Fruit fly (Drosophila melanogaster) whole organism, embryonic: ENCODE measurements around the gene CIA30.

Experiments used
- Antp ChIP-seq: fragments of 200-800 bp; sonication (Bioruptor generic); optimal IDR thresholded peaks from 3 replicates; lab custom pipeline; 2016; ENCODE audit warnings: missing biosample characterization, missing genetic modification characterization
- CG10979 ChIP-seq: fragments of 200-800 bp; sonication (Bioruptor generic); optimal IDR thresholded peaks from 2 replicates; lab custom pipeline; 2018; ENCODE audit warnings: missing biosample characterization, mild to moderate bottlenecking, missing genetic modification characterization, moderate library complexity
- CG12155 ChIP-seq: fragments of 200-800 bp; sonication (Bioruptor generic); optimal IDR thresholded peaks from 3 replicates; lab custom pipeline; 2016; ENCODE audit warnings: missing biosample characterization, missing genetic modification characterization
- CG13287 ChIP-seq: fragments of 200-800 bp; sonication (Bioruptor generic); IDR thresholded peaks from 2 replicates; pipeline ENCODE4 v1.3.6; 2022; ENCODE audit warnings: missing biosample characterization, missing genetic modification characterization; ENCODE audit not compliant: partially characterized antibody
- CG13296 ChIP-seq: fragments of 200-800 bp; sonication (Bioruptor generic); optimal IDR thresholded peaks from 3 replicates; lab custom pipeline; 2018; ENCODE audit warnings: missing biosample characterization, mild to moderate bottlenecking, missing genetic modification characterization
- CG14441 ChIP-seq: fragments of 200-800 bp; sonication (Bioruptor generic); IDR thresholded peaks from 2 replicates; pipeline ENCODE4 v1.3.6; 2022; ENCODE audit warnings: missing biosample characterization, missing genetic modification characterization
- CG14965 ChIP-seq: fragments of 200-800 bp; sonication (Bioruptor generic); optimal IDR thresholded peaks from 2 replicates; lab custom pipeline; 2016; ENCODE audit warnings: missing biosample characterization, missing genetic modification characterization, borderline replicate concordance
- CG17186 ChIP-seq: fragments of 200-800 bp; sonication (Bioruptor generic); optimal IDR thresholded peaks from 3 replicates; lab custom pipeline; 2017; ENCODE audit warnings: missing biosample characterization, missing genetic modification reagents, missing genetic modification characterization
- CG18262 ChIP-seq: fragments of 200-800 bp; optimal IDR thresholded peaks from 3 replicates; lab custom pipeline; 2019; ENCODE audit warnings: missing biosample characterization, mild to moderate bottlenecking, missing genetic modification characterization, moderate library complexity
- CG2120 ChIP-seq: fragments of 200-800 bp; sonication (Bioruptor generic); optimal IDR thresholded peaks from 3 replicates; lab custom pipeline; 2016; ENCODE audit warnings: missing biosample characterization, missing genetic modification characterization
- CG2889 ChIP-seq: fragments of 200-800 bp; sonication (Bioruptor generic); IDR thresholded peaks from 3 replicates; pipeline ENCODE4 v1.3.6; 2022; ENCODE audit warnings: missing biosample characterization, missing genetic modification characterization
- CG31388 ChIP-seq: fragments of 200-800 bp; sonication (Bioruptor generic); optimal IDR thresholded peaks from 2 replicates; lab custom pipeline; 2016; ENCODE audit warnings: missing biosample characterization, missing genetic modification characterization
- CG33213 ChIP-seq: fragments of 200-800 bp; sonication (Bioruptor generic); optimal IDR thresholded peaks from 3 replicates; lab custom pipeline; 2016; ENCODE audit warnings: missing biosample characterization, missing genetic modification characterization
- CG43689 ChIP-seq: fragments of 200-800 bp; sonication (Bioruptor generic); IDR thresholded peaks from 2 replicates; pipeline ENCODE4 v1.3.6; 2022; ENCODE audit warnings: missing biosample characterization, missing genetic modification characterization
- CG7271 ChIP-seq: fragments of 200-800 bp; sonication (Bioruptor generic); optimal IDR thresholded peaks from 2 replicates; lab custom pipeline; 2018; ENCODE audit warnings: missing biosample characterization, mild to moderate bottlenecking, missing genetic modification characterization, moderate library complexity
- CG7357 ChIP-seq: fragments of 200-800 bp; sonication (Bioruptor generic); IDR thresholded peaks from 3 replicates; pipeline ENCODE4 v1.3.6; 2022; ENCODE audit warnings: missing biosample characterization, missing genetic modification characterization
- CG8290 ChIP-seq, 3 experiments: fragments of 200-800 bp; sonication (Bioruptor generic); optimal IDR thresholded peaks; 2 replicates each; lab custom pipeline; 2016 to 2019; ENCODE audit warnings: missing biosample characterization in 3 of 3, missing genetic modification characterization in 3 of 3, mild to moderate bottlenecking in 2 of 3, moderate library complexity in 1 of 3
- CkIIα-i1 ChIP-seq: fragments of 200-800 bp; sonication (Bioruptor generic); IDR thresholded peaks from 2 replicates; pipeline ENCODE4 v1.3.6; 2022; ENCODE audit warnings: missing biosample characterization, missing genetic modification characterization
- D19A ChIP-seq: fragments of 200-800 bp; optimal IDR thresholded peaks from 3 replicates; lab custom pipeline; 2019; ENCODE audit warnings: missing biosample characterization, mild to moderate bottlenecking, missing genetic modification characterization, moderate library complexity
- Dip3 ChIP-seq: fragments of 200-800 bp; sonication (Bioruptor generic); optimal IDR thresholded peaks from 3 replicates; lab custom pipeline; 2016; ENCODE audit warnings: missing biosample characterization, missing genetic modification characterization
- Eip74EF ChIP-seq, 2 experiments: fragments of 200-800 bp in 1 of 2; fragments of >200 bp in 1 of 2; sonication (Bioruptor generic) in 1 of 2; optimal IDR thresholded peaks; 2 replicates each; lab custom pipeline; 2017 to 2019; ENCODE audit warnings: missing biosample characterization in 2 of 2, missing genetic modification characterization in 2 of 2, mild to moderate bottlenecking in 1 of 2, moderate library complexity in 1 of 2
- Ets97D ChIP-seq: fragments of 200-800 bp; sonication (Bioruptor generic); optimal IDR thresholded peaks from 3 replicates; lab custom pipeline; 2016; ENCODE audit warnings: missing biosample characterization, missing genetic modification characterization
- MBD-R2 ChIP-seq: fragments of 200-800 bp; sonication (Bioruptor generic); IDR thresholded peaks from 2 replicates; pipeline ENCODE4 v1.3.6; 2022; ENCODE audit warnings: missing biosample characterization, missing genetic modification characterization
- Mad ChIP-seq: fragments of 200-800 bp; sonication (Bioruptor generic); optimal IDR thresholded peaks from 2 replicates; lab custom pipeline; 2016; ENCODE audit warnings: missing biosample characterization, missing genetic modification characterization
- Nf-YC ChIP-seq: fragments of 200-800 bp; optimal IDR thresholded peaks from 3 replicates; lab custom pipeline; 2019; ENCODE audit warnings: missing biosample characterization, mild to moderate bottlenecking, missing genetic modification characterization, moderate library complexity
- NfI ChIP-seq: fragments of 200-800 bp; sonication (Bioruptor generic); optimal IDR thresholded peaks from 3 replicates; lab custom pipeline; 2018; ENCODE audit warnings: missing biosample characterization, mild to moderate bottlenecking, missing genetic modification characterization, moderate library complexity
- Stat92E ChIP-seq, 3 experiments: fragments of >200 bp in 2 of 3; fragments of 200-800 bp in 1 of 3; sonication (Bioruptor generic) in 1 of 3; optimal IDR thresholded peaks; 2 replicates each; lab custom pipeline; 2017 to 2019; ENCODE audit warnings: missing biosample characterization in 3 of 3, missing genetic modification characterization in 3 of 3, mild to moderate bottlenecking in 1 of 3, moderate library complexity in 1 of 3
- cad ChIP-seq: fragments of >200 bp; optimal IDR thresholded peaks from 2 replicates; lab custom pipeline; 2017; ENCODE audit warnings: missing biosample characterization, missing genetic modification characterization
- cas ChIP-seq: fragments of 200-800 bp; sonication (Bioruptor generic); IDR thresholded peaks from 2 replicates; pipeline ENCODE4 v1.3.6; 2022; ENCODE audit warnings: missing biosample characterization, missing genetic modification characterization
- cg ChIP-seq: fragments of 200-800 bp; sonication (Bioruptor generic); optimal IDR thresholded peaks from 3 replicates; lab custom pipeline; 2019; ENCODE audit warnings: missing biosample characterization, mild to moderate bottlenecking, missing genetic modification characterization, moderate library complexity
- chm ChIP-seq: fragments of 200-800 bp; sonication (Bioruptor generic); IDR thresholded peaks from 2 replicates; pipeline ENCODE4 v1.3.6; 2022; ENCODE audit warnings: missing biosample characterization, missing genetic modification characterization
- dmrt99B ChIP-seq: fragments of 200-800 bp; sonication (Bioruptor generic); optimal IDR thresholded peaks from 2 replicates; lab custom pipeline; 2018; ENCODE audit warnings: missing biosample characterization, mild to moderate bottlenecking, missing genetic modification characterization, moderate library complexity
- dpn ChIP-seq, 2 experiments: fragments of 200-800 bp; sonication (Bioruptor generic); optimal IDR thresholded peaks; 3 replicates each; lab custom pipeline; 2016; ENCODE audit warnings: missing biosample characterization in 2 of 2, missing genetic modification characterization in 2 of 2
- emc ChIP-seq: fragments of 200-800 bp; sonication (Bioruptor generic); optimal IDR thresholded peaks from 2 replicates; lab custom pipeline; 2016; ENCODE audit warnings: missing biosample characterization, missing genetic modification characterization
- ems ChIP-seq: fragments of 200-800 bp; sonication (Bioruptor generic); optimal IDR thresholded peaks from 3 replicates; lab custom pipeline; 2016; ENCODE audit warnings: missing biosample characterization, missing genetic modification characterization
- grau ChIP-seq: fragments of 200-800 bp; optimal IDR thresholded peaks from 3 replicates; lab custom pipeline; 2019; ENCODE audit warnings: missing biosample characterization, mild to moderate bottlenecking, missing genetic modification characterization, moderate library complexity
- knrl ChIP-seq: fragments of 200-800 bp; sonication (Bioruptor generic); IDR thresholded peaks from 3 replicates; pipeline ENCODE4 v1.3.6; 2022; ENCODE audit warnings: missing biosample characterization, missing genetic modification characterization; ENCODE audit not compliant: partially characterized antibody
- nerfin-2 ChIP-seq: fragments of 200-800 bp; sonication (Bioruptor generic); IDR thresholded peaks from 2 replicates; pipeline ENCODE4 v1.3.6; 2022; ENCODE audit warnings: missing biosample characterization, missing genetic modification characterization; ENCODE audit not compliant: partially characterized antibody
- nmo ChIP-seq: fragments of 200-800 bp; sonication (Bioruptor generic); optimal IDR thresholded peaks from 2 replicates; lab custom pipeline; 2018; ENCODE audit warnings: missing biosample characterization, mild to moderate bottlenecking, missing genetic modification characterization, moderate library complexity
- phol ChIP-seq: fragments of 200-800 bp; sonication (Bioruptor generic); optimal IDR thresholded peaks from 3 replicates; lab custom pipeline; 2018; ENCODE audit warnings: missing biosample characterization, mild to moderate bottlenecking, missing genetic modification characterization, moderate library complexity
- psq ChIP-seq: fragments of 200-800 bp; sonication (Bioruptor generic); optimal IDR thresholded peaks from 2 replicates; lab custom pipeline; 2017; ENCODE audit warnings: missing biosample characterization, missing genetic modification characterization
- rib ChIP-seq: fragments of 200-800 bp; sonication (Bioruptor generic); IDR thresholded peaks from 2 replicates; pipeline ENCODE4 v1.3.6; 2022; ENCODE audit warnings: missing biosample characterization, missing genetic modification characterization
- sc ChIP-seq, 3 experiments: fragments of >200 bp in 2 of 3; fragments of 200-800 bp in 1 of 3; sonication (Bioruptor generic) in 1 of 3; optimal IDR thresholded peaks; 2 replicates in 2 of 3; 3 replicates in 1 of 3; lab custom pipeline; 2017; ENCODE audit warnings: mild to moderate bottlenecking in 1 of 3, missing biosample characterization in 1 of 3, missing genetic modification characterization in 1 of 3, missing genetic modification reagents in 1 of 3
- sens ChIP-seq: fragments of 200-800 bp; sonication (Bioruptor generic); peaks from one replicate; lab custom pipeline; 2016; ENCODE audit warnings: missing biosample characterization, missing genetic modification characterization
- seq ChIP-seq: fragments of 200-800 bp; sonication (Bioruptor generic); IDR thresholded peaks from 2 replicates; pipeline ENCODE4 v1.3.6; 2022; ENCODE audit warnings: missing biosample characterization, missing genetic modification characterization
- slp2 ChIP-seq: fragments of 200-800 bp; sonication (Bioruptor generic); optimal IDR thresholded peaks from 2 replicates; lab custom pipeline; 2016; ENCODE audit warnings: missing biosample characterization, missing genetic modification characterization
- tgo ChIP-seq: fragments of 200-800 bp; sonication (Bioruptor generic); IDR thresholded peaks from 3 replicates; pipeline ENCODE4 v1.3.6; 2022; ENCODE audit warnings: missing biosample characterization, missing genetic modification characterization
- tio ChIP-seq: fragments of 200-800 bp; sonication (Bioruptor generic); optimal IDR thresholded peaks from 2 replicates; lab custom pipeline; 2017; ENCODE audit warnings: missing biosample characterization, missing genetic modification characterization, inconsistent platforms
- vfl ChIP-seq: fragments of 200-800 bp; sonication (Bioruptor generic); optimal IDR thresholded peaks from 2 replicates; lab custom pipeline; 2016; ENCODE audit warnings: missing biosample characterization, missing genetic modification characterization
- zf30C ChIP-seq: fragments of 200-800 bp; sonication (Bioruptor generic); optimal IDR thresholded peaks from 3 replicates; lab custom pipeline; 2018; ENCODE audit warnings: missing biosample characterization, mild to moderate bottlenecking, missing genetic modification characterization

Gene CIA30

dm6 chr3R:29690539-29690852, 46.3 kb upstream of the CIA30 start (continued):
- peak; percentile 53 for TF ChIP-seq zf30C (GFP tag; lab: Kevin White, UChicago)
- TF ChIP-seq rib (GFP tag; lab: Robert Waterston, UW) = no peak
- TF ChIP-seq CG14965 = no peak
- TF ChIP-seq ems = no peak
- TF ChIP-seq Eip74EF (GFP tag; optimal IDR thresholded peaks at IDR 0.05; lab: Kevin White, UChicago) = peak in 1 of 2 experiments; percentile 12
- no peak for TF ChIP-seq CG8290 (GFP tag; optimal IDR thresholded peaks at IDR 0.05; lab: Kevin White, UChicago)
- no peak for TF ChIP-seq CG8290 (tag; optimal IDR thresholded peaks at IDR 0.05; lab: Kevin White, UChicago)
- peak; percentile 56 for TF ChIP-seq CG18262 (tag; lab: Kevin White, UChicago)
- TF ChIP-seq Ets97D (GFP tag; lab: Kevin White, UChicago) = no peak
- peak in 1 of 2 experiments; percentile 21 for TF ChIP-seq dpn (GFP tag; optimal IDR thresholded peaks at IDR 0.05; lab: Kevin White, UChicago)
- peak; percentile 61 for TF ChIP-seq phol (tag; lab: Kevin White, UChicago)
- TF ChIP-seq nmo = peak; percentile 60
- TF ChIP-seq tio (GFP tag; lab: Kevin White, UChicago) = no peak
- TF ChIP-seq CG14441 (GFP tag; lab: Robert Waterston, UW) = no peak
- TF ChIP-seq tgo (GFP tag; lab: Robert Waterston, UW) = peak; percentile 19; the same call in 1 of the 3 replicates
- peak; percentile 81 for TF ChIP-seq dmrt99B (tag; lab: Kevin White, UChicago)
- TF ChIP-seq chm (GFP tag; lab: Robert Waterston, UW) = no peak
- TF ChIP-seq CG10979 (tag; lab: Kevin White, UChicago) = peak; percentile 68
- TF ChIP-seq CG7271 (tag; lab: Kevin White, UChicago) = no peak
- no peak for TF ChIP-seq cas (GFP tag; lab: Robert Waterston, UW)
- no peak for TF ChIP-seq nerfin-2
- 0 out of 3 replicates have a peak, but pooled peaks have one; percentile 18 for TF ChIP-seq CG7357 (GFP tag; lab: Robert Waterston, UW)
- no peak for TF ChIP-seq cg
- no peak for TF ChIP-seq emc
- TF ChIP-seq NfI (GFP tag; lab: Kevin White, UChicago) = peak; percentile 7
- TF ChIP-seq CG12155 (GFP tag; lab: Kevin White, UChicago) = no peak
- no peak for TF ChIP-seq CkIIα-i1 (GFP tag; lab: Robert Waterston, UW)
- TF ChIP-seq D19A (tag; lab: Kevin White, UChicago) = no peak
- TF ChIP-seq CG13296 (GFP tag; lab: Kevin White, UChicago) = no peak
- no peak for TF ChIP-seq knrl (GFP tag; lab: Robert Waterston, UW)
- TF ChIP-seq CG2889 (GFP tag; lab: Robert Waterston, UW) = no peak
- TF ChIP-seq Antp (GFP tag; lab: Kevin White, UChicago) = no peak
- TF ChIP-seq CG13287 (GFP tag; lab: Robert Waterston, UW) = no peak
- no peak for TF ChIP-seq sc (optimal IDR thresholded peaks at IDR 0.05; lab: Kevin White, UChicago)
- TF ChIP-seq sc (GFP tag; optimal IDR thresholded peaks at IDR 0.05; lab: Kevin White, UChicago) = no peak
- no peak for TF ChIP-seq Dip3
- TF ChIP-seq CG2120 = peak; percentile 0
- no peak for TF ChIP-seq CG17186
- no peak for TF ChIP-seq cad (GFP tag; lab: Kevin White, UChicago)
- TF ChIP-seq psq = no peak
- TF ChIP-seq sens (GFP tag; lab: Kevin White, UChicago) = peak; percentile 95
- TF ChIP-seq Nf-YC (tag; lab: Kevin White, UChicago) = no peak
- no peak for TF ChIP-seq CG31388 (GFP tag; lab: Kevin White, UChicago)
- no peak for TF ChIP-seq seq (GFP tag; lab: Robert Waterston, UW)
- no peak for TF ChIP-seq Stat92E (GFP tag; optimal IDR thresholded peaks at IDR 0.05; lab: Kevin White, UChicago)
- peak; percentile 11 for TF ChIP-seq slp2 (GFP tag; lab: Kevin White, UChicago)
- no peak for TF ChIP-seq vfl (GFP tag; lab: Kevin White, UChicago)
- no peak for TF ChIP-seq MBD-R2
- TF ChIP-seq grau (tag; lab: Kevin White, UChicago) = peak; percentile 58
- peak; percentile 30; the same call in 1 of the 2 replicates for TF ChIP-seq CG43689
- no peak for TF ChIP-seq CG33213
- no peak for TF ChIP-seq Mad (GFP tag; lab: Kevin White, UChicago)
